Fruit fly (Drosophila melanogaster): ENCODE data around the gene spartin.

spartin gene

dm6 chr3R:4654557-4655273 lies at the start of gene spartin:
Gene spartin, plus strand, starts transcription at chr3R:4654800.
- no peak for TF ChIP-seq Lpt (GFP tag; optimal IDR thresholded peaks at IDR 0.05)
- TF ChIP-seq net (GFP tag; optimal IDR thresholded peaks at IDR 0.05): peak; percentile 43
- TF ChIP-seq CG9139 (GFP tag; optimal IDR thresholded peaks at IDR 0.05): no peak
- TF ChIP-seq CG6808 (GFP tag; optimal IDR thresholded peaks at IDR 0.05): peak; percentile 19
- TF ChIP-seq OdsH (GFP tag; optimal IDR thresholded peaks at IDR 0.05): no peak
- TF ChIP-seq CG34406 (GFP tag; optimal IDR thresholded peaks at IDR 0.05): no peak
- no peak for TF ChIP-seq svp (GFP tag)
- peak; percentile 4 for TF ChIP-seq cyc (GFP tag; optimal IDR thresholded peaks at IDR 0.05)
- no peak for TF ChIP-seq CG16779 (tag; optimal IDR thresholded peaks at IDR 0.05)
- TF ChIP-seq fd59A (GFP tag; optimal IDR thresholded peaks at IDR 0.05): no peak
- no peak for TF ChIP-seq acj6 (GFP tag; optimal IDR thresholded peaks at IDR 0.05)
- peak; percentile 13 for TF ChIP-seq Eip93F (GFP tag; optimal IDR thresholded peaks at IDR 0.05)
- no peak for TF ChIP-seq CG11902 (GFP tag; optimal IDR thresholded peaks at IDR 0.05)
- no peak for TF ChIP-seq vri (GFP tag; optimal IDR thresholded peaks at IDR 0.05)
- TF ChIP-seq Ets21C (GFP tag; optimal IDR thresholded peaks at IDR 0.05): no peak
- no peak for TF ChIP-seq Hr38 (GFP tag; optimal IDR thresholded peaks at IDR 0.05)
- no peak for TF ChIP-seq Ets96B (tag; optimal IDR thresholded peaks at IDR 0.05)
- TF ChIP-seq Eip78C (GFP tag): peak; percentile 76
- TF ChIP-seq Hr4 (GFP tag; optimal IDR thresholded peaks at IDR 0.05): peak; percentile 54
- no peak for TF ChIP-seq fd85E (GFP tag; optimal IDR thresholded peaks at IDR 0.05)
- no peak for TF ChIP-seq Sox15 (GFP tag; optimal IDR thresholded peaks at IDR 0.05)
- no peak for TF ChIP-seq ss (GFP tag; optimal IDR thresholded peaks at IDR 0.05)
- TF ChIP-seq CG6163 (GFP tag; IDR thresholded peaks at IDR 0.05): no peak
- peak; percentile 8 for TF ChIP-seq CG6792 (GFP tag; optimal IDR thresholded peaks at IDR 0.05)
- TF ChIP-seq achi (GFP tag; optimal IDR thresholded peaks at IDR 0.05): peak; percentile 25
- no peak for TF ChIP-seq CG4318 (GFP tag; optimal IDR thresholded peaks at IDR 0.05)
- no peak for TF ChIP-seq Smox (GFP tag; optimal IDR thresholded peaks at IDR 0.05)
- no peak for TF ChIP-seq pdm3 (GFP tag; optimal IDR thresholded peaks at IDR 0.05)
- TF ChIP-seq CG11294 (GFP tag; IDR thresholded peaks at IDR 0.05): no peak
- TF ChIP-seq CG11762 (GFP tag; optimal IDR thresholded peaks at IDR 0.05; ENCODE audit: insufficient read depth): no peak
- no peak for TF ChIP-seq CG10631 (GFP tag; optimal IDR thresholded peaks at IDR 0.05)
- TF ChIP-seq CG31627 (GFP tag; optimal IDR thresholded peaks at IDR 0.05): peak; percentile 47
- TF ChIP-seq CG3919 (GFP tag; optimal IDR thresholded peaks at IDR 0.05): no peak
- TF ChIP-seq esn (GFP tag; optimal IDR thresholded peaks at IDR 0.05): peak; percentile 53
- TF ChIP-seq Eip75B (GFP tag; optimal IDR thresholded peaks at IDR 0.05): peak; percentile 20
- TF ChIP-seq CG10669 (GFP tag; optimal IDR thresholded peaks at IDR 0.05): no peak
- no peak for TF ChIP-seq Hr39 (GFP tag; optimal IDR thresholded peaks at IDR 0.05)
- no peak for TF ChIP-seq CG7368 (GFP tag; optimal IDR thresholded peaks at IDR 0.05)
- no peak for TF ChIP-seq Gug (GFP tag; IDR thresholded peaks at IDR 0.05)
- TF ChIP-seq CG15336 (GFP tag; IDR thresholded peaks at IDR 0.05): no peak
- TF ChIP-seq CG8119 (GFP tag; IDR thresholded peaks at IDR 0.05): no peak
- TF ChIP-seq salr (GFP tag; optimal IDR thresholded peaks at IDR 0.05): no peak
- no peak for TF ChIP-seq CG8632 (GFP tag; optimal IDR thresholded peaks at IDR 0.05)
- no peak for TF ChIP-seq CG6854 (GFP tag; optimal IDR thresholded peaks at IDR 0.05)
- TF ChIP-seq CG8319 (GFP tag; optimal IDR thresholded peaks at IDR 0.05): no peak
- peak; percentile 12 for TF ChIP-seq Blimp-1 (GFP tag; optimal IDR thresholded peaks at IDR 0.05)
- TF ChIP-seq Sox14 (GFP tag; optimal IDR thresholded peaks at IDR 0.05): peak; percentile 62
- TF ChIP-seq CG3032 (tag; optimal IDR thresholded peaks at IDR 0.05): no peak
- TF ChIP-seq CG1621 (tag; optimal IDR thresholded peaks at IDR 0.05): no peak
- TF ChIP-seq Met (GFP tag; optimal IDR thresholded peaks at IDR 0.05): peak; percentile 47
- TF ChIP-seq eg (GFP tag; IDR thresholded peaks at IDR 0.05): no peak
- TF ChIP-seq dac (GFP tag; optimal IDR thresholded peaks at IDR 0.05): peak; percentile 6
